Fruit fly (Drosophila melanogaster) Kc167 (cell line): ENCODE data around the gene Bcat.

Experiments used
- Myc ChIP-seq: fragments of >200 bp; optimal IDR thresholded peaks from 2 replicates; lab custom pipeline; 2017; ENCODE audit warnings: missing external identifiers
- Sin3A ChIP-seq: fragments of >200 bp; optimal IDR thresholded peaks from 2 replicates; lab custom pipeline; 2018; ENCODE audit warnings: missing external identifiers
- h ChIP-seq: fragments of >200 bp; optimal IDR thresholded peaks from 3 replicates; lab custom pipeline; 2018; ENCODE audit warnings: missing external identifiers
- insv ChIP-seq: fragments of >200 bp; optimal IDR thresholded peaks from 3 replicates; lab custom pipeline; 2018; ENCODE audit warnings: missing external identifiers
- psq ChIP-seq: fragments of >200 bp; optimal IDR thresholded peaks from 2 replicates; lab custom pipeline; 2017; ENCODE audit warnings: missing external identifiers
- ttk ChIP-seq: sonication (Bioruptor generic); optimal IDR thresholded peaks from 2 replicates; lab custom pipeline; 2017; ENCODE audit warnings: missing external identifiers

Gene Bcat

DNA sequence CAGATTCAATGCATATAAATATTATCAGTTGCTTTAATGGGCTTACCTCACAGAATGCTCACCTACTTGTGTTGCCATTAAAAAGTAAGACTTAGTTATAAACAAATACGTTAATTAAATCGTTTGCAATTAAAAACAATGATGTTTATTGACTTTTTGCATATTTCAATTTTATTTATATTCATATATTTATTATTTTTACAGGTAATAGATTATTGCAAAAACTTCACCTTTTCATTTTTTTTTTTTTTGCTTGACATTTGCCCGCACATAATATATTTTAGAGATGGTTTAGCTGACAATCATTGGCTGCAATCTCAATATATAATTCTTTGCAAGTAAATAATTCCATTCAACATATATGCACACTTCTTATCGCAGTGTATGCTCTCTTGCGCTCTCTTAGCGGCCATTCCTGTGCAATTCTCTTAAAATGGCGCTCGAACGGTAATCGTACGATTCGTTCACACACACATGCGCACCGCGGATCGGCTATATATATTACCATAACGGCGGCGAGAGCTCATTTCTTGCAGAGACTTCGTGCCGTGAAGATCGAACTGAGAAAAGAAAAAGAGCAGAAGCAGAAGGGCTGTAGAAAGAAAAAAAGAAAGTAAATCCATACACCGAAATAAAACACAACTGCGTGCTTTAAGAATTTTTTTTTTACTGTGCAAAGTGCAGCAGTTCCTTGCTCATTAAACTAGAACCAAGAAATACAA, at the start of gene Bcat:
TSS of gene Bcat (plus strand) at position 522 of the 722 bp plus-strand sequence.
- TF ChIP-seq Sin3A (no peak), h (no peak), psq (no peak), insv (lab: Kevin White, UChicago) (no peak), Myc (no peak), ttk (lab: Kevin White, UChicago) (no peak)

DNA sequence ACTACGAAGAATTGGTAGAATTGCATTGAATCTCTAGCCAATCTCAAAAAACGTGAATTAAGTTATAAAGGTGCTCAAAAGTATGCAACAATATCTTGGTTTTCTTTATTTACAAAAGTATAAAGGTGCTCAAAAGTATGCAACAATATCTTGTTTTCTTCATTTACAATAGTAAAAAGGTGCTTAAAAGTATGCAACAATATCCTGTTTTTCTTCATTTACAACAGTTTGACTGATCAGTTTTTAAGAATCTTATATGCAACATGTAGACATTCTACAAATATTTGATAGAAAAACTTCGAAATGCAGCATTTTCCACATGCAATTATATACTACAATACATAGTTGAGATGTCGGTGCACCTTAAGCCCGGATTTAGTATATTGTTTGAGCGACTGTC, 49.7 kb upstream of the Bcat start:
- TF ChIP-seq Sin3A (no peak), h (no peak), ttk (lab: Kevin White, UChicago) (no peak), Myc (no peak), insv (lab: Kevin White, UChicago) (no peak), psq (no peak)

DNA sequence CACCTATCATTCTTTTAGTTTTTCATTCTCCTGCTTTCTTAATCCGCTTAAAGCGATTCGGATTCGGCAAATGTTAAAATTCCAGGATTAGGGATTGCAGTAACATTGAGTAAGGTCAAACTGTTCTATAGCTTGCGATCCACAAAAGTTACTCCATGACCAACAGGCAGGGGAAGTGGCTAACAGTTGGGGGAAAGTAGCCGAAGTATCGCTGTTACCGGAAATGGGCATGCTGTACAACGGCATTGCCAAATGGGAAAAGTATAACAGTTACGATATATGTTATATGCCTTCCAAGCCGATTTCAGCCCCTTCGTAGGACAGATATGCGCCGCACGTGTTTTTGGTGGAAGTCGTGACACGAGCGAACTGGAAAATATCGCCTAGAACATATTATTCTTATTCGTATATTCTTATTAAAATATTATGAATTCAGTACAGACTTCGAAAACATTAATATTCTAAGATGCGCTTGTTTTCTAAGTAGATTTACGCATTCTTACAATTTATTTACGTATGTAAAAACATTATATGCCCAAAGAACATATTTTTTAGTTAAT, 38.4 kb upstream of the Bcat start:
- TF ChIP-seq Myc (no peak), Sin3A (no peak), insv (lab: Kevin White, UChicago) (no peak), h (no peak), psq (no peak), ttk (lab: Kevin White, UChicago) (no peak)

DNA sequence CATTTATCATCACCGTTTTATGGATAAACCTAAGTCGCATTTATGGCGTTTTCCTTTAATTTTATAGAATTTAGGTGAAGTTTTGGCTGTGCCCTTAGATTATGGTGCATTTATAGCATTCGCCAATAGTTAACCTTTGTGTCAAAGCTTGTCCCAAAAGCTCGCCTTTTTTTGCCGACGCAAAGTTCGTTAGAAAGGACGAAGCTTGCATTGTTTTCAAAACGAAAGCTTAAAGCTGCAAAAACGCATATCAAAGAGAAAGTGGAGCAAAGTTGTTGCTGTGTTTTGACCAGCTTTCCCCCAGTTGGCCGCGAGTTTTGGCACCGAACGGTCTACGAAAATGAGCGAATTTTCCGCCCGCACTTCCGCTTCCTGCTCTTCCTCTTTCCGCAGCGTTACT, 37.8 kb upstream of the Bcat start, which contains the start of gene Syt12:
TSS of gene Syt12 (plus strand) at position 301 of the 400 bp plus-strand sequence.
- no peak for TF ChIP-seq Myc
- no peak for TF ChIP-seq insv (lab: Kevin White, UChicago)
- TF ChIP-seq psq, result no peak
- TF ChIP-seq ttk (lab: Kevin White, UChicago), result no peak
- no peak for TF ChIP-seq h
- no peak for TF ChIP-seq Sin3A

DNA sequence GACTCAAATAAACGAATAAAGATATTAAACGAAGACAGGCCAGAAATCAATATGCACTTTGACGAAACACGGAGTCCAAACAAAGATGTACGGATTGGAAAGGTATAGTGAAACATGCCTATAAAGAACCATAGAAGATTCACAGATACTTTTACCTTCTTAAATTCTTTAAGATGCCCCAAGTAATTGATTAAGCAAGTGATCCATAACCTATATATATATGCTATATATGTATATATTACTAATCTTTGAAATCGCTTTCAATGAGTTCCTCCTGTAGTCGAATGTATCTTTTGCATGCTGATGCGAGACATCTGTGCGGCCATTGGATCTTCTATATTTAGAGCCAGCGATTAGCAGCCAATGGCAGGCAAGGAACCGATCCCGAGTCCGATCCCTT, 28.6 kb upstream of the Bcat start, which contains the start of gene dmrt11E:
TSS of gene dmrt11E (plus strand) at position 43 of the 400 bp plus-strand sequence.
- TF ChIP-seq ttk (lab: Kevin White, UChicago), result no peak
- no peak for TF ChIP-seq Myc
- no peak for TF ChIP-seq Sin3A
- TF ChIP-seq psq, result no peak
- TF ChIP-seq insv (lab: Kevin White, UChicago), result no peak
- TF ChIP-seq h, result no peak

DNA sequence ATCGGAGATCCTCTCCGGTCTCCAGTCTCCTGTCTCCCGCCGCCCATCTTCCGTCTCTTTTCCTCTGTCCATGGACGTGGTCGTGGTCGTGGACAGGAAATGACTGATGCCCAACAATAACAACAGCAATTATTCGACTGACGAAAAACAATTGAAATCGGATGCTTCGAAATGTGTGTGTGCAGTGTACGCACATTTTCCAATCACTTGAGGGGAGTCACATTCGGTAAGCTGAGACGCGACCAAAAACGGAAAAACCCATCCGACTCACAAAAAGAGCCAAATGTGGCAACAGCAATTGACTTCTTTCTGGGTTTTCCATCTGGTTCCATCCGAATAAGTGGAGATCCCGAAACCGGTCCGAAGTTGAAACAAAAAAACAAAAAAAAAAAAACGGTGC, 27.3 kb upstream of the Bcat start:
- TF ChIP-seq ttk (lab: Kevin White, UChicago) (no peak), Myc (no peak), psq (no peak), insv (lab: Kevin White, UChicago) (no peak), h (no peak), Sin3A (no peak)

DNA sequence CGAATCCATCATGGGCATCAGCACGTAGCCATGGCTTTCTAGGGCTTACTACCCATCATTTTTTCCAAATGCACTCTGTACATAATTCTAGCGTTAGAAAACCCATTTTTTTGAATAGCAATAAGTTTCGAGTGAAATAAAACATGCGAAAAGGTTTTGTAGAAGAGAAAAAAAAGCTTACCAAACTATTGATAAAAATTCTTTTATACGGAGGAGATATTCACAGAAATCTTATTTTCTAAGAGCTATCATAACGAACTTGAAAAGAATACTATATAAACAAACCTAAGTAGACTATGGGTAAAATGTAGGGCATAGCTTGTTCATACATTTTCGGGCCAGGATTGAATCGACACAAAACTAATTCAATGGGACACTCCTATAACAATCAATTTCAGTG, 26.4 kb upstream of the Bcat start, which contains the start of gene CG1640:
TSS of gene CG1640 (plus strand) at position 301 of the 400 bp plus-strand sequence.
- no peak for TF ChIP-seq insv (lab: Kevin White, UChicago)
- no peak for TF ChIP-seq psq
- no peak for TF ChIP-seq Myc
- no peak for TF ChIP-seq ttk (lab: Kevin White, UChicago)
- TF ChIP-seq h, result no peak
- TF ChIP-seq Sin3A, result no peak

DNA sequence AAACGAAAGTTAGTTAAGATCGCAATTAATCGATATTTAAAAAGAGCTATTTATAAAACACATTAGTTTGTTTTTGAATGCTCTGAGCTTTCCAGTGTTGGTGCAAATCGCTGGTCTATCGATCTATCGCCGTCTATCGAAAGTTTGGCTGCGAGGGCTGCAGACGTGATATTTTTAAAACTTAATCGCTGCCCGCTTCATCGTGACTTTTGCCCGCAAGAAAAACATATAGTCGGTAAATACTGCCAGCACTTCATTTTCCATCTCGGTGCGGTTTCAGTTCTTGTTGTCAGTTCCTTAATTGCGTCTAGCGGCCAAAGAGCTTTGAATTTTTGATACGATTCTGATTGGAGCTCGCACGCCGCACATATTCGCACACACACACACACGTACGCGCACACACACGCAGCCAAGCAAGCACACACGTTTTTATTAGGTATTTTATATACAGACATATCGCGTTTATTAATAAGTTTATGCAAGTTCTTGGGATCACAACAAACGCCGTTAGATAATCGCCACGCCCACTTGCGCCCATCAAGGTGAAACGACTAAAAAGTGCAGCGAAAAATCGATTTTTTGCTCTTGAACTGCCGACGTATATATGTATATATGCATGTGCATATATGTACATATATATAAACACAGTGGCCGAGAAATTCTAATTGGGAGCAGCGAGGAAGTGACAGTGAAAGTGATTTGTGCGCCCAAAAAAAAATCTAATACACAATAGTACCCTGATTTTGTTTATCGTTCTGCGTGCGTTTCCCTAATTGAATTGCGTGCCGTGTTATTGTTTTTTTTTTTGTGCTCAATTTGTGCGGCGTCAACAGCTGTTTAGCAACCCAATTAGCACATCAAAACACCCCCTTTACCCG, 25.6 kb upstream of the Bcat start:
- TF ChIP-seq ttk (lab: Kevin White, UChicago) (no peak), Sin3A (no peak), Myc (no peak), h (no peak), psq (no peak), insv (lab: Kevin White, UChicago) (no peak)

DNA sequence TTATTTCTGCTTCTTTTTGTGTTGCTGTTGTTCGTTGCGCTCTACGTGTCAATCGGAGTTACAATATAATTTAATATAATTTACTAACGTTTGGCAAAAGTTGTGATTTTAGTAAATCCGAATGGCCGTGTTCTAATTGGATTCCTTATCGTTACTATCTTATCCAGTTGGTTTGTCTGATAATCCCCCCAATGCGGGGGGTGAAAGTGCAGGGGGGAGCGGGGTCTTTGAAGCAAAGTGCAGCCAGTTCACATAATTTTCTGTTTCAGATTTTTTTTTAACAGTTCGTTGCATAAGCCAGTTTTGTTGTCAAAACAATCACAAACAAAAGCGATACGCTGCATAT, 25.0 kb upstream of the Bcat start:
- TF ChIP-seq Myc (no peak), h (no peak), Sin3A (no peak), psq (no peak), ttk (lab: Kevin White, UChicago) (no peak), insv (lab: Kevin White, UChicago) (no peak)

DNA sequence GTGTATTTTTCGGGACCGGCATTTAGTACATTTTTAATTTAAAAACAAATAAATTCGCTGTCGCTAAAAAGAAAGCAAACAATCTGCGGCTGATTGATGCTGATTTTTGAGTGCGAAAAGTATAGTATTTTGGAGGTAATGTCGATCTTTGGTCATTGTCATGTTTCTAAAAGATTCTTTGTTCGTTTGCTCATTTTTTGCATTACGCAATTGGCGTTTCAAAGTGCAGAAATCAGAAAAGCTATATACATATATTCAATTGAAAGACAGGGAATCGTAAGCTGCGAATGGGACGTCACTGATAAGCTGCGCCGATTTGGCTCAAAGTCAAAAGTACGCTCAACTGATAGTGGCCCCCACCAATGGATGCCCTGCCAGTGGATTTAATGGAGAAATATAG, 24.2 kb upstream of the Bcat start:
- TF ChIP-seq Sin3A, result no peak
- no peak for TF ChIP-seq insv (lab: Kevin White, UChicago)
- no peak for TF ChIP-seq h
- no peak for TF ChIP-seq Myc
- no peak for TF ChIP-seq ttk (lab: Kevin White, UChicago)
- no peak for TF ChIP-seq psq

DNA sequence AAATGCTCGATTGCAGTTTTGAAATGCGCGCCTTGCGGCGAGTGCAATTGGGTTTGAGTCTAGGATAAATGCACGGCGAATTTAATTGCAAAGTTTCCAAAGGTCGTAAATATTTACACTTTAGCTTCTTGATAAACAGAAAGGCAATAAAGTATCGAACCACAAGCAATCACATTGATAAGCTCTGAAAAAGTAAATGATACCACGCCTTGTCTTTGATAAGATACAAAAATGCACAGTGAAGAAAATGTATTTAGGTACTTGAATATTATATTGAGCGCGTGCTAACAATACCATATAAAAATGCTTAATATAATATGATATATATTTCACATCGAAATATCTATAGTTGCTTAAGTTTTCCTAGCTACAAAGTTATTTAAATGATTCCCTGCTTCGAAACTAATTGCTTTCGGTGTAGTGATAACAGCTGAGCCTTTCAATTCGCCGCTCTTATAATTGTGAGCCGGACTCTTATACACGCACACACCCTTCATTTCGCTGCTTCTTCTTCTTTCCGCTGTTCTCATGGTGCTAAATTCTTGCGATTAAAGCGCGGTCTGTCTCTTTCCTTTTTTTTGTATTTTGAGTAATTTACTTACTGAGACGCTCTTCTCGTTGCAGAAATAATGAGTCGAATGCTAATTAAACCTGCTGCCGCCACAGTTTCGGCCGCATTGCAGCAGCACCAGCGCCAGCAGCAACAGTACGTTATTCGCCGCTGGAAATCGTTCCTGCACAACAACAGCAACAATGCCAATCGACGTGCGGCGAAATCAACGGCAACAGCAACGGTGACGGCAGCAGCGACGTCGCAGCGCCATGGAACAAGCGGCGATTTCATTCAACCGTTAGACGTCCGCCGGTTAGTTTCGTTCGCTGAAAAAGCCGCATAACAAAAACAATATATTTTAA, 23.2 kb upstream of the Bcat start:
- TF ChIP-seq psq (no peak), h (no peak), Myc (no peak), Sin3A (no peak), ttk (lab: Kevin White, UChicago) (no peak), insv (lab: Kevin White, UChicago) (no peak)

DNA sequence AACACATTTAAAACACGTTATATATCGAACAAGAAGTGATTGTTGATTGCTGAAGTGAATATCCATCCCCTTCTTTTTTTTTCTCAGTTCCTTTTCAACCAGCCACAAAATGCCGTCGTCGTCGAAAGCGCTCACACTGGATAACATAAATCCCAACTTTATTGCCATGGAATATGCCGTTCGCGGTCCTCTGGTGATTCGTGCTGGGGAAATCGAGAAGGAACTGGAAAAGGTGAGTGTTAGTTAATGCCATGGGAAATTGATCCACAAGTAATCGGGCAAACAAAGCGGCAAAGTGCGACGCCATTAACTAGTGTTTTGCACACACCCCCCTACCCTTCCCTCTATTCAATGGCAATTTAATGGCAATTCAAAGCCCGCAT, 22.6 kb upstream of the Bcat start:
- no peak for TF ChIP-seq Sin3A
- no peak for TF ChIP-seq insv (lab: Kevin White, UChicago)
- no peak for TF ChIP-seq h
- TF ChIP-seq ttk (lab: Kevin White, UChicago), result no peak
- no peak for TF ChIP-seq psq
- TF ChIP-seq Myc, result no peak
